Fruit fly (Drosophila melanogaster): ENCODE measurements around the gene CG15473.

- TF ChIP-seq CG7045 (GFP tag; optimal IDR thresholded peaks at IDR 0.05) (no peak), CG11617 (GFP tag; optimal IDR thresholded peaks at IDR 0.05) (no peak), Mnt (GFP tag; optimal IDR thresholded peaks at IDR 0.05) (no peak)
Observed at dm6 chrX:4614325-4614724, 40.0 kb downstream of the CG15473 start.
